Worm (Caenorhabditis elegans): ENCODE results near the gene fbxa-211.

DNA sequence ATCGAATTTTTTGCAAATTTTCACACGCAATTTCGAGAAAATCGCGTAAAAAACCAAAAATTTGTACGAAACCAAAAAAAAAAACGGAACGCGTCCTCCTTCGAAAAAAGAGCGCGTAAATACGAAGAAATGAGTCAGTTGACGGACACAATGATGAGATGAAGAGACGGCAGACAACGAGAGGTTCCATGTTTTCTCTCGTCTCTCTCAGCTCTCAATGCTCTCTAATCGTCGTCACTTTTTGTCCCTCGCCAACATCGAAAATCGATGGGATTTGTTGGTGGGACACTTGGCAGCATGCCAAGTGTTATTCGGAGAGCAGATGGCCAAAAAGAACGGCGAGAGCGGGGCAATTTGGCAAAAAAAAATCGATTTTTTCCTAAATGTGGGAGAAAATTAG, 48.2 kb upstream of the fbxa-211 start:
- TF ChIP-seq lsy-2 (tag; optimal IDR thresholded peaks at IDR 0.05) (peak; percentile 75 to 81), zag-1 (tag; optimal IDR thresholded peaks at IDR 0.05) (no peak), mep-1 (tag; optimal IDR thresholded peaks at IDR 0.05) (peak; percentile 85), mef-2 (tag; optimal IDR thresholded peaks at IDR 0.05) (no peak), elt-2 (tag; optimal IDR thresholded peaks at IDR 0.05) (no peak), nhr-28 (tag; optimal IDR thresholded peaks at IDR 0.05) (no peak)

Data from whole organism, L1 larva.